Fruit fly (Drosophila melanogaster) whole organism, embryonic: Measurements from ENCODE around the gene eEF1delta.

Experiments
- Adf1 ChIP-seq: fragments of 200-800 bp; sonication (Bioruptor generic); IDR thresholded peaks from 2 replicates; pipeline ENCODE4 v1.3.6; 2022; ENCODE audit warnings: missing biosample characterization, missing genetic modification characterization
- C15 ChIP-seq: fragments of 200-800 bp; sonication (Bioruptor generic); IDR thresholded peaks from 3 replicates; pipeline ENCODE4 v1.3.6; 2022; ENCODE audit warnings: missing biosample characterization, missing genetic modification characterization
- CG1024 ChIP-seq: fragments of 200-800 bp; sonication (Bioruptor generic); IDR thresholded peaks from 2 replicates; pipeline ENCODE4 v1.3.6; 2022; ENCODE audit warnings: missing biosample characterization, missing genetic modification characterization
- CG11085 ChIP-seq: fragments of 200-800 bp; sonication (Bioruptor generic); IDR thresholded peaks from 2 replicates; pipeline ENCODE4 v1.3.6; 2022; ENCODE audit warnings: missing biosample characterization, missing genetic modification characterization
- CG11723 ChIP-seq: fragments of 200-800 bp; sonication (Bioruptor generic); optimal IDR thresholded peaks from 2 replicates; lab custom pipeline; 2017; ENCODE audit warnings: missing biosample characterization, mild to moderate bottlenecking, missing genetic modification characterization
- CG14667 ChIP-seq: fragments of 200-800 bp; sonication (Bioruptor generic); IDR thresholded peaks from 2 replicates; pipeline ENCODE4 v1.3.6; 2022; ENCODE audit warnings: missing biosample characterization, missing genetic modification characterization
- CG15011 ChIP-seq: fragments of 200-800 bp; sonication (Bioruptor generic); optimal IDR thresholded peaks from 3 replicates; lab custom pipeline; 2018; ENCODE audit warnings: missing biosample characterization, mild to moderate bottlenecking, missing genetic modification characterization
- CG15269 ChIP-seq: fragments of 200-800 bp; sonication (Bioruptor generic); optimal IDR thresholded peaks from 2 replicates; lab custom pipeline; 2018; ENCODE audit warnings: missing biosample characterization, mild to moderate bottlenecking, missing genetic modification characterization, moderate library complexity
- CG1603 ChIP-seq: fragments of 200-800 bp; sonication (Bioruptor generic); optimal IDR thresholded peaks from 2 replicates; lab custom pipeline; 2019; ENCODE audit warnings: missing biosample characterization, mild to moderate bottlenecking, missing genetic modification characterization, moderate library complexity
- CG18619 ChIP-seq: fragments of 200-800 bp; sonication (Bioruptor generic); optimal IDR thresholded peaks from 3 replicates; lab custom pipeline; 2017; ENCODE audit warnings: missing biosample characterization, mild to moderate bottlenecking, missing genetic modification characterization
- CG18764 ChIP-seq: fragments of 200-800 bp; sonication (Bioruptor generic); optimal IDR thresholded peaks from 3 replicates; lab custom pipeline; 2016; ENCODE audit warnings: missing biosample characterization, missing genetic modification characterization
- CG2202 ChIP-seq: fragments of 200-800 bp; sonication (Bioruptor generic); optimal IDR thresholded peaks from 2 replicates; lab custom pipeline; 2018; ENCODE audit warnings: missing biosample characterization, mild to moderate bottlenecking, missing genetic modification characterization
- CG30020 ChIP-seq: fragments of 200-800 bp; optimal IDR thresholded peaks from 2 replicates; lab custom pipeline; 2019; ENCODE audit warnings: missing biosample characterization, mild to moderate bottlenecking, missing genetic modification characterization, moderate library complexity
- CG31224 ChIP-seq: fragments of 200-800 bp; sonication (Bioruptor generic); IDR thresholded peaks from 2 replicates; pipeline ENCODE4 v1.3.6; 2022; ENCODE audit warnings: missing biosample characterization, missing genetic modification characterization
- CG31365 ChIP-seq: fragments of 200-800 bp; sonication (Bioruptor generic); optimal IDR thresholded peaks from 2 replicates; lab custom pipeline; 2018; ENCODE audit warnings: missing biosample characterization, mild to moderate bottlenecking, missing genetic modification characterization
- CG32532 ChIP-seq: fragments of 200-800 bp; sonication (Bioruptor generic); IDR thresholded peaks from 2 replicates; pipeline ENCODE4 v1.3.6; 2022; ENCODE audit warnings: missing biosample characterization, missing genetic modification characterization
- CG34224 ChIP-seq: fragments of 200-800 bp; sonication (Bioruptor generic); IDR thresholded peaks from 3 replicates; pipeline ENCODE4 v1.3.6; 2022; ENCODE audit warnings: missing biosample characterization, missing genetic modification characterization; ENCODE audit not compliant: partially characterized antibody
- CG4707 ChIP-seq: fragments of 200-800 bp; sonication (Bioruptor generic); optimal IDR thresholded peaks from 2 replicates; lab custom pipeline; 2018; ENCODE audit warnings: missing biosample characterization, mild to moderate bottlenecking, missing genetic modification characterization, moderate library complexity
- CG7271 ChIP-seq: fragments of 200-800 bp; sonication (Bioruptor generic); optimal IDR thresholded peaks from 2 replicates; lab custom pipeline; 2018; ENCODE audit warnings: missing biosample characterization, mild to moderate bottlenecking, missing genetic modification characterization, moderate library complexity
- CG7357 ChIP-seq: fragments of 200-800 bp; sonication (Bioruptor generic); IDR thresholded peaks from 3 replicates; pipeline ENCODE4 v1.3.6; 2022; ENCODE audit warnings: missing biosample characterization, missing genetic modification characterization
- CG7372 ChIP-seq: fragments of 200-800 bp; sonication (Bioruptor generic); IDR thresholded peaks from 2 replicates; pipeline ENCODE4 v1.3.6; 2022; ENCODE audit warnings: missing biosample characterization, missing genetic modification characterization
- CG7786 ChIP-seq: fragments of 200-800 bp; sonication (Bioruptor generic); optimal IDR thresholded peaks from 2 replicates; lab custom pipeline; 2016; ENCODE audit warnings: missing biosample characterization, missing genetic modification characterization
- CG7963 ChIP-seq: fragments of 200-800 bp; sonication (Bioruptor generic); IDR thresholded peaks from 3 replicates; pipeline ENCODE4 v1.3.6; 2022; ENCODE audit warnings: missing biosample characterization, missing genetic modification characterization; ENCODE audit not compliant: partially characterized antibody
- CG8944 ChIP-seq: fragments of 200-800 bp; sonication (Bioruptor generic); optimal IDR thresholded peaks from 3 replicates; lab custom pipeline; 2016; ENCODE audit warnings: missing biosample characterization, missing genetic modification characterization
- CG9797 ChIP-seq: fragments of 200-800 bp; sonication (Bioruptor generic); optimal IDR thresholded peaks from 3 replicates; lab custom pipeline; 2018; ENCODE audit warnings: missing biosample characterization, mild to moderate bottlenecking, missing genetic modification characterization
- CHES-1-like ChIP-seq: fragments of 200-800 bp; sonication (Bioruptor generic); optimal IDR thresholded peaks from 2 replicates; lab custom pipeline; 2016; ENCODE audit warnings: missing biosample characterization, missing genetic modification characterization
- Dip2 ChIP-seq: fragments of 200-800 bp; sonication (Bioruptor generic); IDR thresholded peaks from 2 replicates; pipeline ENCODE4 v1.3.6; 2022; ENCODE audit warnings: missing biosample characterization, missing genetic modification characterization
- Hr39 ChIP-seq: fragments of >200 bp; optimal IDR thresholded peaks from 2 replicates; lab custom pipeline; 2017
- Lim3 ChIP-seq: fragments of 200-800 bp; sonication (Bioruptor generic); IDR thresholded peaks from 2 replicates; pipeline ENCODE4 v1.3.6; 2022; ENCODE audit warnings: missing biosample characterization, missing genetic modification characterization
- MESR4 ChIP-seq: fragments of 200-800 bp; sonication (Bioruptor generic); optimal IDR thresholded peaks from 2 replicates; lab custom pipeline; 2018; ENCODE audit warnings: missing biosample characterization, mild to moderate bottlenecking, missing genetic modification characterization, moderate library complexity
- Opbp ChIP-seq: fragments of 200-800 bp; sonication (Bioruptor generic); IDR thresholded peaks from 3 replicates; pipeline ENCODE4 v1.3.6; 2022; ENCODE audit warnings: missing biosample characterization, missing genetic modification characterization; ENCODE audit not compliant: partially characterized antibody
- Optix ChIP-seq: fragments of 200-800 bp; sonication (Bioruptor generic); IDR thresholded peaks from 3 replicates; pipeline ENCODE4 v1.3.6; 2022; ENCODE audit warnings: missing biosample characterization, missing genetic modification characterization
- Spps ChIP-seq: fragments of 200-800 bp; sonication (Bioruptor generic); optimal IDR thresholded peaks from 2 replicates; lab custom pipeline; 2018; ENCODE audit warnings: missing biosample characterization, mild to moderate bottlenecking, missing genetic modification characterization
- Stat92E ChIP-seq, 3 experiments: fragments of >200 bp in 2 of 3; fragments of 200-800 bp in 1 of 3; sonication (Bioruptor generic) in 1 of 3; optimal IDR thresholded peaks; 2 replicates each; lab custom pipeline; 2017 to 2019; ENCODE audit warnings: missing biosample characterization in 3 of 3, missing genetic modification characterization in 3 of 3, mild to moderate bottlenecking in 1 of 3, moderate library complexity in 1 of 3
- aop ChIP-seq: fragments of 200-800 bp; sonication (Bioruptor generic); IDR thresholded peaks from 2 replicates; pipeline ENCODE4 v1.3.6; 2022; ENCODE audit warnings: missing biosample characterization, missing genetic modification characterization
- dmrt99B ChIP-seq: fragments of 200-800 bp; sonication (Bioruptor generic); optimal IDR thresholded peaks from 2 replicates; lab custom pipeline; 2018; ENCODE audit warnings: missing biosample characterization, mild to moderate bottlenecking, missing genetic modification characterization, moderate library complexity
- eve ChIP-seq, 2 experiments: fragments of >200 bp; optimal IDR thresholded peaks; 2 replicates each; lab custom pipeline; 2017; ENCODE audit warnings: missing biosample characterization in 2 of 2, missing genetic modification characterization in 2 of 2
- ewg ChIP-seq: fragments of 200-800 bp; sonication (Bioruptor generic); optimal IDR thresholded peaks from 3 replicates; lab custom pipeline; 2017; ENCODE audit warnings: mild to moderate bottlenecking, missing biosample characterization, missing genetic modification reagents, missing genetic modification characterization
- ftz-f1 ChIP-seq: fragments of 200-800 bp; sonication (Bioruptor generic); optimal IDR thresholded peaks from 2 replicates; lab custom pipeline; 2016; ENCODE audit warnings: missing biosample characterization, missing genetic modification characterization
- grn ChIP-seq: fragments of 200-800 bp; sonication (Bioruptor generic); optimal IDR thresholded peaks from 3 replicates; lab custom pipeline; 2017; ENCODE audit warnings: missing biosample characterization, missing genetic modification characterization
- her ChIP-seq: fragments of 200-800 bp; sonication (Bioruptor generic); optimal IDR thresholded peaks from 2 replicates; lab custom pipeline; 2016; ENCODE audit warnings: missing biosample characterization, missing genetic modification characterization
- pfk ChIP-seq: fragments of 200-800 bp; sonication (Bioruptor generic); optimal IDR thresholded peaks from 2 replicates; lab custom pipeline; 2018; ENCODE audit warnings: missing biosample characterization, mild to moderate bottlenecking, missing genetic modification characterization, moderate library complexity
- pros ChIP-seq: fragments of 200-800 bp; sonication (Bioruptor generic); optimal IDR thresholded peaks from 3 replicates; lab custom pipeline; 2019; ENCODE audit warnings: missing biosample characterization, mild to moderate bottlenecking, missing genetic modification characterization, moderate library complexity
- pum ChIP-seq: fragments of 200-800 bp; sonication (Bioruptor generic); optimal IDR thresholded peaks from 2 replicates; lab custom pipeline; 2016; ENCODE audit warnings: missing biosample characterization, missing genetic modification characterization
- salm ChIP-seq: fragments of 200-800 bp; sonication (Bioruptor generic); optimal IDR thresholded peaks from 2 replicates; lab custom pipeline; 2018; ENCODE audit warnings: missing biosample characterization, mild to moderate bottlenecking, missing genetic modification characterization
- sd ChIP-seq: fragments of 200-800 bp; sonication (Bioruptor generic); optimal IDR thresholded peaks from 3 replicates; lab custom pipeline; 2018; ENCODE audit warnings: missing biosample characterization, mild to moderate bottlenecking, missing genetic modification characterization, moderate library complexity
- ssp ChIP-seq: fragments of 200-800 bp; sonication (Bioruptor generic); IDR thresholded peaks from 2 replicates; pipeline ENCODE4 v1.3.6; 2022; ENCODE audit warnings: missing biosample characterization, missing genetic modification characterization
- stc ChIP-seq: fragments of 200-800 bp; sonication (Bioruptor generic); IDR thresholded peaks from 2 replicates; pipeline ENCODE4 v1.3.6; 2022; ENCODE audit warnings: missing biosample characterization, missing genetic modification characterization
- stwl ChIP-seq: fragments of 200-800 bp; sonication (Bioruptor generic); optimal IDR thresholded peaks from 3 replicates; lab custom pipeline; 2018; ENCODE audit warnings: missing biosample characterization, mild to moderate bottlenecking, missing genetic modification characterization, moderate library complexity
- tup ChIP-seq: fragments of 200-800 bp; sonication (Bioruptor generic); optimal IDR thresholded peaks from 2 replicates; lab custom pipeline; 2016; ENCODE audit warnings: missing biosample characterization, mild to moderate bottlenecking, missing genetic modification characterization, moderate library complexity
- vnd ChIP-seq: fragments of 200-800 bp; sonication (Bioruptor generic); IDR thresholded peaks from 3 replicates; pipeline ENCODE4 v1.3.6; 2022; ENCODE audit warnings: missing biosample characterization, missing genetic modification characterization; ENCODE audit not compliant: partially characterized antibody
- wdn ChIP-seq: fragments of 200-800 bp; sonication (Bioruptor generic); IDR thresholded peaks from 2 replicates; pipeline ENCODE4 v1.3.6; 2022; ENCODE audit warnings: missing biosample characterization, missing genetic modification characterization

Gene eEF1delta

DNA sequence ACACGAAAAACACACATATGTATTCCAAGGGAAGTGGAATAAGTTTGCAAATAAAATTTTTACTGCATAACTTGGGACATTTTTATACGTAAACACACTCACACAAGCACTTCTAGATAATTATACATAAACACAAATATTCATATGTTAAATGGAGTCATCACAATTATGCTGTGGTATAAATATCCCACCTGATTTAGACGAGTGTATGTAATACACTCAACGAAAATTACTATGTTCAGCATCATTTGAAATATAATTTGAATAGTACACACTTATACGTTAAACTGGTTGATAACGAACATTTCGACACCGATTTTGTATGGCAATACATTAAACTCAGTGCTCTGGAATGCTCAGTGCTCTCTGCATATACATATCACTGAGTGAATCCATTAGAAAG, 1.2 kb upstream of the eEF1delta start (continued):
- no peak for TF ChIP-seq stwl (tag; lab: Kevin White, UChicago)
- TF ChIP-seq CG7963, result no peak
- TF ChIP-seq eve (GFP tag; optimal IDR thresholded peaks at IDR 0.05; lab: Kevin White, UChicago), result peak in 1 of 2 experiments; percentile 87
- TF ChIP-seq aop (GFP tag; lab: Robert Waterston, UW), result no peak
- TF ChIP-seq CG7786 (GFP tag; lab: Kevin White, UChicago), result no peak
- TF ChIP-seq CG9797 (GFP tag; lab: Kevin White, UChicago), result no peak
- no peak for TF ChIP-seq Hr39 (lab: Kevin White, UChicago)
- no peak for TF ChIP-seq Lim3 (GFP tag; lab: Robert Waterston, UW)
- TF ChIP-seq CG7372 (GFP tag; lab: Robert Waterston, UW), result no peak
- TF ChIP-seq salm (tag; lab: Kevin White, UChicago), result no peak
- peak; percentile 14 for TF ChIP-seq her
- TF ChIP-seq C15, result no peak
- no peak for TF ChIP-seq stc
- TF ChIP-seq CG11723 (GFP tag; lab: Kevin White, UChicago), result no peak
- TF ChIP-seq CG7271 (tag; lab: Kevin White, UChicago), result no peak
- no peak for TF ChIP-seq Spps
- no peak for TF ChIP-seq CG18764 (GFP tag; lab: Kevin White, UChicago)
- TF ChIP-seq wdn (GFP tag; lab: Robert Waterston, UW), result no peak
- no peak for TF ChIP-seq Opbp (GFP tag; lab: Robert Waterston, UW)
- no peak for TF ChIP-seq CG4707 (GFP tag; lab: Kevin White, UChicago)
- TF ChIP-seq CG18619, result no peak
- no peak; the same call in 1 of the 2 replicates for TF ChIP-seq CG32532
- TF ChIP-seq dmrt99B (tag; lab: Kevin White, UChicago), result no peak
- no peak for TF ChIP-seq Dip2 (GFP tag; lab: Robert Waterston, UW)
- peak; percentile 9 for TF ChIP-seq CG15269
- TF ChIP-seq Stat92E (GFP tag; optimal IDR thresholded peaks at IDR 0.05; lab: Kevin White, UChicago), result no peak
- no peak for TF ChIP-seq CG2202 (tag; lab: Kevin White, UChicago)
- no peak for TF ChIP-seq vnd (GFP tag; lab: Robert Waterston, UW)
- no peak for TF ChIP-seq CG1603 (tag; lab: Kevin White, UChicago)
- no peak for TF ChIP-seq CG11085 (GFP tag; lab: Robert Waterston, UW)
- no peak for TF ChIP-seq ftz-f1 (GFP tag; lab: Kevin White, UChicago)
- TF ChIP-seq CG31224 (GFP tag; lab: Robert Waterston, UW), result no peak
- TF ChIP-seq ssp (GFP tag; lab: Robert Waterston, UW), result no peak
- no peak for TF ChIP-seq pum (GFP tag; lab: Kevin White, UChicago)
- TF ChIP-seq tup (GFP tag; lab: Kevin White, UChicago), result no peak
- TF ChIP-seq ewg (GFP tag; lab: Kevin White, UChicago), result no peak
- peak; percentile 19 for TF ChIP-seq CHES-1-like (GFP tag; lab: Kevin White, UChicago)
- no peak for TF ChIP-seq pros
- TF ChIP-seq CG15011, result no peak

DNA sequence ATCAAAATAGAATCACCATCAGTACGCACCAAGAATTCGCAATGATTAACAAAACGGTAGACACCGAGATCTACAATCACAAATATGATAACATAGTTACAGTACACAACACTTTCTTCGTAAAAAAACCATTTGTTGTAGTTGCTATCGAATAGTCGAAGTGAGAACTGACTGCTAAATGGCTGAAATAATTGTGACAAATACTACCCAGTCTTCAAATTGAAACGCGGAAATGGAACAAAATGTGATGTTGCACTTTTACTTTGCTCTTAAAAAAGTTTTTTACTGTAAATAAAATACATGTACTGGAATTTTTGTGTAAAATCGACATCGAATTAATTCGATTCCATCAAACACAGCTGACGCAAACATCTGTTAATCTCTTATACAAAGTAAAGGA, 797 bp upstream of the eEF1delta start, which contains the start of gene ova:
ova (minus strand) TSS at position 183 of the 400 bp plus-strand sequence.
- peak; percentile 96 for TF ChIP-seq CG30020 (tag; lab: Kevin White, UChicago)
- TF ChIP-seq CG14667 (GFP tag; lab: Robert Waterston, UW), result peak; percentile 20; the same call in 1 of the 2 replicates
- peak; percentile 89 for TF ChIP-seq ssp (GFP tag; lab: Robert Waterston, UW)
- peak; percentile 67 for TF ChIP-seq MESR4 (GFP tag; lab: Kevin White, UChicago)
- TF ChIP-seq Adf1 (GFP tag; lab: Robert Waterston, UW), result no peak
- no peak for TF ChIP-seq CG31365
- peak; percentile 99 for TF ChIP-seq CG1603 (tag; lab: Kevin White, UChicago)
- peak; percentile 89 for TF ChIP-seq pfk
- peak; percentile 85 for TF ChIP-seq CG1024
- 0 out of 3 replicates have a peak, but pooled peaks have one; percentile 11 for TF ChIP-seq CG34224 (GFP tag; lab: Robert Waterston, UW)
- TF ChIP-seq grn (GFP tag; lab: Kevin White, UChicago), result peak; percentile 5
- TF ChIP-seq Optix, result no peak
- peak; percentile 12 for TF ChIP-seq sd (tag; lab: Kevin White, UChicago)
- TF ChIP-seq CG7357, result peak; percentile 48; the same call in 1 of the 3 replicates
- TF ChIP-seq CG18764 (GFP tag; lab: Kevin White, UChicago), result no peak
- TF ChIP-seq CG8944 (GFP tag; lab: Kevin White, UChicago), result no peak
